Fruit fly (Drosophila melanogaster) whole organism, embryonic: ENCODE data around the gene wap.
A peak's percentile ranks its signal among the peaks of the same experiment; 100 is the strongest.

Experiments used
- Abd-B ChIP-seq: fragments of 200-800 bp; sonication (Bioruptor generic); optimal IDR thresholded peaks from 2 replicates; lab custom pipeline; 2018; ENCODE audit warnings: missing biosample characterization, mild to moderate bottlenecking, missing genetic modification characterization, moderate library complexity
- CG10543 ChIP-seq: fragments of 200-800 bp; sonication (Bioruptor generic); optimal IDR thresholded peaks from 3 replicates; lab custom pipeline; 2017; ENCODE audit warnings: missing biosample characterization, mild to moderate bottlenecking, missing genetic modification characterization, moderate library complexity
- CG13894 ChIP-seq: fragments of 200-800 bp; sonication (Bioruptor generic); optimal IDR thresholded peaks from 3 replicates; lab custom pipeline; 2018; ENCODE audit warnings: missing biosample characterization, mild to moderate bottlenecking, missing genetic modification characterization, moderate library complexity
- CG14441 ChIP-seq: fragments of 200-800 bp; sonication (Bioruptor generic); IDR thresholded peaks from 2 replicates; pipeline ENCODE4 v1.3.6; 2022; ENCODE audit warnings: missing biosample characterization, missing genetic modification characterization
- CG15269 ChIP-seq: fragments of 200-800 bp; sonication (Bioruptor generic); optimal IDR thresholded peaks from 2 replicates; lab custom pipeline; 2018; ENCODE audit warnings: missing biosample characterization, mild to moderate bottlenecking, missing genetic modification characterization, moderate library complexity
- CG16779 ChIP-seq: fragments of 200-800 bp; sonication (Bioruptor generic); IDR thresholded peaks from 2 replicates; pipeline ENCODE4 v1.3.6; 2022; ENCODE audit warnings: missing biosample characterization, missing genetic modification characterization
- CG2120 ChIP-seq: fragments of 200-800 bp; sonication (Bioruptor generic); optimal IDR thresholded peaks from 3 replicates; lab custom pipeline; 2016; ENCODE audit warnings: missing biosample characterization, missing genetic modification characterization
- CG2199 ChIP-seq: fragments of 200-800 bp; sonication (Bioruptor generic); IDR thresholded peaks from 3 replicates; pipeline ENCODE4 v1.3.6; 2022; ENCODE audit warnings: missing biosample characterization, missing genetic modification characterization
- CG34376 ChIP-seq: fragments of 200-800 bp; sonication (Bioruptor generic); optimal IDR thresholded peaks from 2 replicates; lab custom pipeline; 2018; ENCODE audit warnings: missing biosample characterization, mild to moderate bottlenecking, missing genetic modification characterization
- CG4328 ChIP-seq: fragments of 200-800 bp; sonication (Bioruptor generic); optimal IDR thresholded peaks from 3 replicates; lab custom pipeline; 2017; ENCODE audit warnings: missing biosample characterization, missing genetic modification reagents, missing genetic modification characterization
- CG4360 ChIP-seq: fragments of 200-800 bp; sonication (Bioruptor generic); IDR thresholded peaks from 2 replicates; pipeline ENCODE4 v1.3.6; 2022; ENCODE audit warnings: missing biosample characterization, missing genetic modification characterization
- CG4617 ChIP-seq: fragments of 200-800 bp; sonication (Bioruptor generic); optimal IDR thresholded peaks from 3 replicates; lab custom pipeline; 2016; ENCODE audit warnings: missing biosample characterization, missing genetic modification characterization, borderline replicate concordance
- CG6175 ChIP-seq: fragments of 200-800 bp; sonication (Bioruptor generic); IDR thresholded peaks from 3 replicates; pipeline ENCODE4 v1.3.6; 2022; ENCODE audit warnings: missing biosample characterization, missing genetic modification characterization
- CG6272 ChIP-seq: fragments of 200-800 bp; sonication (Bioruptor generic); IDR thresholded peaks from 2 replicates; pipeline ENCODE4 v1.3.6; 2022; ENCODE audit warnings: missing biosample characterization, missing genetic modification characterization
- CG6854 ChIP-seq: fragments of 200-800 bp; sonication (Bioruptor generic); optimal IDR thresholded peaks from 3 replicates; lab custom pipeline; 2017; ENCODE audit warnings: missing biosample characterization, mild to moderate bottlenecking, missing genetic modification characterization
- CG7556 ChIP-seq: fragments of 200-800 bp; sonication (Bioruptor generic); optimal IDR thresholded peaks from 2 replicates; lab custom pipeline; 2017; ENCODE audit warnings: missing biosample characterization, mild to moderate bottlenecking, missing genetic modification characterization
- CG7963 ChIP-seq: fragments of 200-800 bp; sonication (Bioruptor generic); IDR thresholded peaks from 3 replicates; pipeline ENCODE4 v1.3.6; 2022; ENCODE audit warnings: missing biosample characterization, missing genetic modification characterization; ENCODE audit not compliant: partially characterized antibody
- CG9215 ChIP-seq: fragments of 200-800 bp; sonication (Bioruptor generic); IDR thresholded peaks from 2 replicates; pipeline ENCODE4 v1.3.6; 2022; ENCODE audit warnings: missing biosample characterization, missing genetic modification characterization
- Deaf1 ChIP-seq: fragments of 200-800 bp; optimal IDR thresholded peaks from 3 replicates; lab custom pipeline; 2019; ENCODE audit warnings: missing biosample characterization, mild to moderate bottlenecking, missing genetic modification characterization, moderate library complexity
- Dip2 ChIP-seq: fragments of 200-800 bp; sonication (Bioruptor generic); IDR thresholded peaks from 2 replicates; pipeline ENCODE4 v1.3.6; 2022; ENCODE audit warnings: missing biosample characterization, missing genetic modification characterization
- Eip74EF ChIP-seq, 2 experiments: fragments of 200-800 bp in 1 of 2; fragments of >200 bp in 1 of 2; sonication (Bioruptor generic) in 1 of 2; optimal IDR thresholded peaks; 2 replicates each; lab custom pipeline; 2017 to 2019; ENCODE audit warnings: missing biosample characterization in 2 of 2, missing genetic modification characterization in 2 of 2, mild to moderate bottlenecking in 1 of 2, moderate library complexity in 1 of 2
- GATAe ChIP-seq: fragments of 200-800 bp; sonication (Bioruptor generic); conservative IDR thresholded peaks from 2 replicates; pipeline ENCODE4 v1.3.6; 2022; ENCODE audit warnings: missing biosample characterization, missing genetic modification characterization
- Hey ChIP-seq: fragments of 200-800 bp; sonication (Bioruptor generic); optimal IDR thresholded peaks from 3 replicates; lab custom pipeline; 2018; ENCODE audit warnings: missing biosample characterization, mild to moderate bottlenecking, missing genetic modification characterization
- Pdp1 ChIP-seq, 2 experiments: fragments of 200-800 bp; sonication (Bioruptor generic); optimal IDR thresholded peaks; 3 replicates each; lab custom pipeline; 2016; ENCODE audit warnings: missing biosample characterization in 2 of 2, missing genetic modification characterization in 2 of 2, mild to moderate bottlenecking in 1 of 2, moderate library complexity in 1 of 2
- Sox102F ChIP-seq: fragments of 200-800 bp; sonication (Bioruptor generic); optimal IDR thresholded peaks from 2 replicates; lab custom pipeline; 2018; ENCODE audit warnings: missing biosample characterization, mild to moderate bottlenecking, missing genetic modification characterization, moderate library complexity
- Sry-δ ChIP-seq: fragments of 200-800 bp; sonication (Bioruptor generic); optimal IDR thresholded peaks from 2 replicates; lab custom pipeline; 2016; ENCODE audit warnings: missing biosample characterization, missing genetic modification characterization
- Stat92E ChIP-seq, 3 experiments: fragments of >200 bp in 2 of 3; fragments of 200-800 bp in 1 of 3; sonication (Bioruptor generic) in 1 of 3; optimal IDR thresholded peaks; 2 replicates each; lab custom pipeline; 2017 to 2019; ENCODE audit warnings: missing biosample characterization in 3 of 3, missing genetic modification characterization in 3 of 3, mild to moderate bottlenecking in 1 of 3, moderate library complexity in 1 of 3
- Tbp ChIP-seq: fragments of >200 bp; optimal IDR thresholded peaks from 2 replicates; lab custom pipeline; 2018; ENCODE audit warnings: missing biosample characterization, missing genetic modification characterization
- Xbp1 ChIP-seq: fragments of 200-800 bp; sonication (Bioruptor generic); optimal IDR thresholded peaks from 3 replicates; lab custom pipeline; 2016; ENCODE audit warnings: missing biosample characterization, mild to moderate bottlenecking, missing genetic modification characterization
- Xrp1 ChIP-seq: fragments of 200-800 bp; sonication (Bioruptor generic); IDR thresholded peaks from 2 replicates; pipeline ENCODE4 v1.3.6; 2022; ENCODE audit warnings: missing biosample characterization, missing genetic modification characterization
- abd-A ChIP-seq: fragments of 200-800 bp; sonication (Bioruptor generic); optimal IDR thresholded peaks from 3 replicates; lab custom pipeline; 2019; ENCODE audit warnings: missing biosample characterization, mild to moderate bottlenecking, missing genetic modification characterization, moderate library complexity
- amos ChIP-seq: fragments of 200-800 bp; sonication (Bioruptor generic); IDR thresholded peaks from 2 replicates; pipeline ENCODE4 v1.3.6; 2022; ENCODE audit warnings: missing biosample characterization, missing genetic modification characterization; ENCODE audit not compliant: partially characterized antibody
- crp ChIP-seq, 2 experiments: fragments of 200-800 bp; sonication (Bioruptor generic); optimal IDR thresholded peaks; 2 replicates in 1 of 2; 3 replicates in 1 of 2; lab custom pipeline; 2017; ENCODE audit warnings: missing biosample characterization in 2 of 2, missing genetic modification characterization in 2 of 2, mild to moderate bottlenecking in 1 of 2, moderate library complexity in 1 of 2
- ems ChIP-seq: fragments of 200-800 bp; sonication (Bioruptor generic); optimal IDR thresholded peaks from 3 replicates; lab custom pipeline; 2016; ENCODE audit warnings: missing biosample characterization, missing genetic modification characterization
- exex ChIP-seq: fragments of 200-800 bp; sonication (Bioruptor generic); optimal IDR thresholded peaks from 4 replicates; lab custom pipeline; 2018; ENCODE audit warnings: missing biosample characterization, mild to moderate bottlenecking, missing genetic modification characterization, moderate library complexity
- jumu ChIP-seq: fragments of 200-800 bp; sonication (Bioruptor generic); optimal IDR thresholded peaks from 3 replicates; lab custom pipeline; 2016; ENCODE audit warnings: missing biosample characterization, missing genetic modification characterization
- kni ChIP-seq: fragments of 200-800 bp; sonication (Bioruptor generic); optimal IDR thresholded peaks from 3 replicates; lab custom pipeline; 2017; ENCODE audit warnings: mild to moderate bottlenecking, missing biosample characterization, missing genetic modification reagents, missing genetic modification characterization
- mirr ChIP-seq: fragments of 200-800 bp; sonication (Bioruptor generic); optimal IDR thresholded peaks from 3 replicates; lab custom pipeline; 2018; ENCODE audit warnings: missing biosample characterization, mild to moderate bottlenecking, missing genetic modification characterization
- org-1 ChIP-seq: fragments of 200-800 bp; sonication (Bioruptor generic); optimal IDR thresholded peaks from 2 replicates; lab custom pipeline; 2017; ENCODE audit warnings: missing biosample characterization, missing genetic modification characterization
- peb ChIP-seq: fragments of 200-800 bp; sonication (Bioruptor generic); IDR thresholded peaks from 2 replicates; pipeline ENCODE4 v1.3.6; 2022; ENCODE audit warnings: missing biosample characterization, missing genetic modification characterization
- pum ChIP-seq: fragments of 200-800 bp; sonication (Bioruptor generic); optimal IDR thresholded peaks from 2 replicates; lab custom pipeline; 2016; ENCODE audit warnings: missing biosample characterization, missing genetic modification characterization
- sima ChIP-seq: fragments of 200-800 bp; sonication (Bioruptor generic); optimal IDR thresholded peaks from 2 replicates; lab custom pipeline; 2016; ENCODE audit warnings: missing biosample characterization, missing genetic modification characterization
- slou ChIP-seq: fragments of 200-800 bp; sonication (Bioruptor generic); optimal IDR thresholded peaks from 3 replicates; lab custom pipeline; 2016; ENCODE audit warnings: missing biosample characterization, missing genetic modification characterization
- sob ChIP-seq: fragments of 200-800 bp; sonication (Bioruptor generic); IDR thresholded peaks from 2 replicates; pipeline ENCODE4 v1.3.6; 2022; ENCODE audit warnings: missing biosample characterization, missing genetic modification characterization
- ssp ChIP-seq: fragments of 200-800 bp; sonication (Bioruptor generic); IDR thresholded peaks from 2 replicates; pipeline ENCODE4 v1.3.6; 2022; ENCODE audit warnings: missing biosample characterization, missing genetic modification characterization
- sug ChIP-seq: fragments of 200-800 bp; optimal IDR thresholded peaks from 2 replicates; lab custom pipeline; 2019; ENCODE audit warnings: missing biosample characterization, mild to moderate bottlenecking, missing genetic modification characterization, moderate library complexity
- unpg ChIP-seq: fragments of 200-800 bp; sonication (Bioruptor generic); optimal IDR thresholded peaks from 3 replicates; lab custom pipeline; 2018; ENCODE audit warnings: missing biosample characterization, mild to moderate bottlenecking, missing genetic modification characterization, moderate library complexity
- vfl ChIP-seq: fragments of 200-800 bp; sonication (Bioruptor generic); optimal IDR thresholded peaks from 2 replicates; lab custom pipeline; 2016; ENCODE audit warnings: missing biosample characterization, missing genetic modification characterization

Gene wap

dm6 chrX:22491028-22491769, 36.0 kb upstream of the wap start (continued):
- TF ChIP-seq CG7556 (GFP tag; lab: Kevin White, UChicago) = peak; percentile 89
- peak; percentile 44 for TF ChIP-seq unpg (GFP tag; lab: Kevin White, UChicago)
- no peak for TF ChIP-seq Hey (tag; lab: Kevin White, UChicago)
- peak; percentile 67 for TF ChIP-seq Sox102F
- peak; percentile 70 for TF ChIP-seq CG15269 (tag; lab: Kevin White, UChicago)
- TF ChIP-seq ems (GFP tag; lab: Kevin White, UChicago) = no peak
- TF ChIP-seq CG2120 (GFP tag; lab: Kevin White, UChicago) = peak; percentile 47
- no peak for TF ChIP-seq vfl (GFP tag; lab: Kevin White, UChicago)
- TF ChIP-seq CG34376 (GFP tag; lab: Kevin White, UChicago) = peak; percentile 15
- no peak for TF ChIP-seq Eip74EF (GFP tag; optimal IDR thresholded peaks at IDR 0.05; lab: Kevin White, UChicago)
- no peak for TF ChIP-seq CG16779 (GFP tag; lab: Robert Waterston, UW)
- no peak for TF ChIP-seq Tbp
- TF ChIP-seq mirr = peak; percentile 33
- no peak for TF ChIP-seq sima (GFP tag; lab: Kevin White, UChicago)
- TF ChIP-seq Xbp1 (GFP tag; lab: Kevin White, UChicago) = peak; percentile 55
- TF ChIP-seq org-1 (GFP tag; lab: Kevin White, UChicago) = peak; percentile 49
- TF ChIP-seq crp (GFP tag; optimal IDR thresholded peaks at IDR 0.05; lab: Kevin White, UChicago) = no peak
- 0 out of 3 replicates have a peak, but pooled peaks have one; percentile 20 for TF ChIP-seq CG6175 (GFP tag; lab: Robert Waterston, UW)
- no peak for TF ChIP-seq CG6272
- TF ChIP-seq slou (GFP tag; lab: Kevin White, UChicago) = peak; percentile 26
- no peak for TF ChIP-seq sob (GFP tag; lab: Robert Waterston, UW)
- no peak for TF ChIP-seq Sry-δ

dm6 chrX:22490584-22490983, 35.4 kb upstream of the wap start:
- TF ChIP-seq pum (GFP tag; lab: Kevin White, UChicago) (no peak), abd-A (tag; lab: Kevin White, UChicago) (no peak), mirr (peak; percentile 55), kni (GFP tag; lab: Kevin White, UChicago) (no peak), CG14441 (GFP tag; lab: Robert Waterston, UW) (no peak), exex (tag; lab: Kevin White, UChicago) (peak; percentile 19), CG10543 (GFP tag; lab: Kevin White, UChicago) (peak; percentile 36), CG2199 (GFP tag; lab: Robert Waterston, UW) (peak; percentile 89), CG4328 (GFP tag; lab: Kevin White, UChicago) (no peak), Abd-B (GFP tag; lab: Kevin White, UChicago) (no peak), Dip2 (GFP tag; lab: Robert Waterston, UW) (no peak), jumu (GFP tag; lab: Kevin White, UChicago) (no peak), CG4360 (GFP tag; lab: Robert Waterston, UW) (no peak), GATAe (GFP tag; lab: Robert Waterston, UW) (peak; percentile 39; the same call in 1 of the 2 replicates), ssp (GFP tag; lab: Robert Waterston, UW) (no peak), peb (GFP tag; lab: Robert Waterston, UW) (no peak), sug (tag; lab: Kevin White, UChicago) (peak; percentile 55), Xrp1 (GFP tag; lab: Robert Waterston, UW) (0 out of 2 replicates have a peak, but pooled peaks have one; percentile 4), amos (GFP tag; lab: Robert Waterston, UW) (peak; percentile 18; the same call in 1 of the 2 replicates), CG13894 (peak; percentile 94), CG9215 (GFP tag; lab: Robert Waterston, UW) (no peak), CG6854 (GFP tag; lab: Kevin White, UChicago) (no peak), Stat92E (GFP tag; optimal IDR thresholded peaks at IDR 0.05; lab: Kevin White, UChicago) (peak in 1 of 3 experiments; percentile 8), Deaf1 (peak; percentile 71), Pdp1 (GFP tag; optimal IDR thresholded peaks at IDR 0.05; lab: Kevin White, UChicago) (peak in 1 of 2 experiments; percentile 16), CG4617 (GFP tag; lab: Kevin White, UChicago) (no peak), CG7963 (GFP tag; lab: Robert Waterston, UW) (no peak)
